Worm (Caenorhabditis elegans) whole organism, midembryonic: ENCODE data around the gene Y54E2A.7.

Experiments
- T22C8.4 ChIP-seq: fragments of 200-800 bp; sonication (Bioruptor generic); IDR thresholded peaks from 2 replicates; pipeline ENCODE4 v1.3.6; 2022; ENCODE audit warnings: missing genetic modification characterization, missing compliant biosample characterization
- cog-1 ChIP-seq: sonication (generic microtip); optimal IDR thresholded peaks from 2 replicates; lab custom pipeline; 2016; ENCODE audit warnings: missing genetic modification characterization, missing compliant biosample characterization
- flt-1 ChIP-seq: fragments of 200-800 bp; sonication (Bioruptor generic); IDR thresholded peaks from 2 replicates; pipeline ENCODE4 v1.3.6; 2022; ENCODE audit warnings: missing genetic modification characterization, missing compliant biosample characterization
- klf-2 ChIP-seq: fragments of 200-800 bp; sonication (Bioruptor generic); conservative IDR thresholded peaks from 2 replicates; pipeline ENCODE4 v1.3.6; 2022; ENCODE audit warnings: missing genetic modification reagents, missing genetic modification characterization, missing compliant biosample characterization
- med-1 ChIP-seq: sonication (generic microtip); optimal IDR thresholded peaks from 2 replicates; lab custom pipeline; 2017; ENCODE audit warnings: missing genetic modification characterization, mild to moderate bottlenecking, missing compliant biosample characterization, antibody characterized with exemption, missing genetic modification reagents; ENCODE audit not compliant: insufficient read depth
- ref-1 ChIP-seq: fragments of 200-800 bp; sonication (Bioruptor generic); conservative IDR thresholded peaks from 2 replicates; pipeline ENCODE4 v1.3.6; 2022; ENCODE audit warnings: missing genetic modification reagents, missing genetic modification characterization, missing compliant biosample characterization
- tab-1 ChIP-seq: fragments of 200-800 bp; sonication (Bioruptor generic); IDR thresholded peaks from 2 replicates; pipeline ENCODE4 v1.3.6; 2022; ENCODE audit warnings: missing genetic modification characterization, missing compliant biosample characterization
- ztf-23 ChIP-seq: fragments of 200-800 bp; sonication (Bioruptor generic); IDR thresholded peaks from 2 replicates; pipeline ENCODE4 v1.3.6; 2022; ENCODE audit warnings: missing genetic modification reagents, missing genetic modification characterization, missing compliant biosample characterization
- ztf-29 ChIP-seq: fragments of 200-800 bp; sonication (Bioruptor generic); IDR thresholded peaks from 2 replicates; pipeline ENCODE4 v1.3.6; 2022; ENCODE audit warnings: missing genetic modification reagents, missing genetic modification characterization, missing compliant biosample characterization

The Y54E2A.7 gene

ce11 chrII:14772956-14773788, at the start of gene Y54E2A.7:
TSS of gene Y54E2A.7 (minus strand) at chrII:14773006.
- TF ChIP-seq tab-1 (GFP tag; lab: Robert Waterston, UW) (no peak), med-1 (GFP tag; lab: Kevin White, UChicago) (no peak), ref-1 (GFP tag; lab: Robert Waterston, UW) (no peak), ztf-29 (GFP tag; lab: Robert Waterston, UW) (no peak), klf-2 (no peak)

DNA sequence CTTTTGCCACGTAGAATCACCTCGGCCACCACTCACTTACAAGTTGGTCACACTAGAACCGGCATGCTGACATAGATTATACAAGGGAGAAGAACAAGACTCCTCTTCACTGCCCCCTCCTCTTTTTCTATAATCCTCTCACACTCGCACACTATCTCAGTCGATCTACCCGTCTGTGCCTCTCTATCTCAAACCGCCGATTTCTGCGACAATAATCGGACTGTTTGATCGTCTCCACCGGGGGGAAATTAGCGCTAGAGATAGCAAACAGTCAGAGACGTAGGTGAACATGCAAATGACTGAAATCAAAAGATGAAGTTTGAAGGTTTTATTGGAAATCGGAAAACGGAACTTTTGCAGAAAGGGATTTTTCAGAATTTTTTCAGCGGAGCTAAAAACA, 49.6 kb upstream of the Y54E2A.7 start:
- no peak for TF ChIP-seq ref-1 (GFP tag; lab: Robert Waterston, UW)
- peak; percentile 70 for TF ChIP-seq cog-1 (tag; lab: Kevin White, UChicago)
- TF ChIP-seq med-1 (GFP tag; lab: Kevin White, UChicago), result no peak

DNA sequence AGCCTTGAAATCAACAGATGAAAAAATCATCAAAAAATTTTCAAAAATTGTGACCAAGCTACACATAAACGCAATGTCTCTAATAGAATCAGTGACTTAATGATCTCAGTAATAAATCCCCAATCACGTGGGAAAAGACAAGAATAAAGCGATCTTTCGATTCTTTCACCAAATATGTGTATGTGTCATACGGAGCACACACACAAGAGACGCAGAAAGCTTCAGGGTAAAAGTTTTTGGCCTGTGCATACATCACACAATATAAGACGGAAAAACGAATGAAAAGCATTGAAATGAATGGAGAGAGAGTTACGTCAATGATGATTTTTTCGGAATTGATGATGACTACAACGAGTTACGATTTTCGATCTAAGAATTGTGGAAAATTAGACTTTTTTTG, 47.7 kb upstream of the Y54E2A.7 start:
- TF ChIP-seq med-1 (GFP tag; lab: Kevin White, UChicago) (no peak), flt-1 (no peak), klf-2 (no peak), ztf-29 (GFP tag; lab: Robert Waterston, UW) (no peak), cog-1 (tag; lab: Kevin White, UChicago) (no peak)

ce11 chrII:14819258-14819985, 46.6 kb upstream of the Y54E2A.7 start:
- no peak for TF ChIP-seq T22C8.4 (GFP tag; lab: Robert Waterston, UW)
- TF ChIP-seq ztf-23 (GFP tag; lab: Robert Waterston, UW), result no peak
- 0 out of 2 replicates have a peak, but pooled peaks have one; percentile 36 for TF ChIP-seq flt-1
- no peak for TF ChIP-seq med-1 (GFP tag; lab: Kevin White, UChicago)
- no peak for TF ChIP-seq klf-2
- no peak for TF ChIP-seq cog-1 (tag; lab: Kevin White, UChicago)
- peak; percentile 28; the same call in 1 of the 2 replicates for TF ChIP-seq ztf-29 (GFP tag; lab: Robert Waterston, UW)

ce11 chrII:14818376-14818775, 45.6 kb upstream of the Y54E2A.7 start, which contains the start of gene nhr-61:
TSS of gene nhr-61 (minus strand) at chrII:14818543.
- TF ChIP-seq tab-1 (GFP tag; lab: Robert Waterston, UW) (no peak), ztf-29 (GFP tag; lab: Robert Waterston, UW) (no peak), ref-1 (GFP tag; lab: Robert Waterston, UW) (no peak), med-1 (GFP tag; lab: Kevin White, UChicago) (no peak), klf-2 (no peak), cog-1 (tag; lab: Kevin White, UChicago) (no peak), flt-1 (no peak), ztf-23 (GFP tag; lab: Robert Waterston, UW) (no peak), T22C8.4 (GFP tag; lab: Robert Waterston, UW) (no peak)

DNA sequence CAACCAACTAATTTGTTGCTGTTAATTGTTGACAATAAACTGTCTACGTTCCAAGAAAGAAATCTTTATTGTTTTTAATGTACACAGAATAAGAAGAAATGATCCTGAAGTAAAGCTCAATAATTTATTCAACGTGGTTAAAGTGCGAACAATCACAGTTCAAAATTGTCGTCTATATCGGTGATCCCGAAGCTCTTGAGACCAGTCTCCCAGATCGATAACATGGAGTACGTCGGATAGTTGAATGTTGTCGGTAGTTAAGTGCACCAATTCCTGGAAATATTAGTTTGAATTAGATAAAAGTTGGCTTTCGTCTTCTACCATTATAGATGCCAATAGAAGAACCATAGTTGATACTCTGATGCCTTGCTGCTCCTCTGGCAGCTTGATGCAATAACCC, 43.3 kb upstream of the Y54E2A.7 start:
- TF ChIP-seq cog-1 (tag; lab: Kevin White, UChicago) (no peak), flt-1 (no peak), med-1 (GFP tag; lab: Kevin White, UChicago) (no peak)

DNA sequence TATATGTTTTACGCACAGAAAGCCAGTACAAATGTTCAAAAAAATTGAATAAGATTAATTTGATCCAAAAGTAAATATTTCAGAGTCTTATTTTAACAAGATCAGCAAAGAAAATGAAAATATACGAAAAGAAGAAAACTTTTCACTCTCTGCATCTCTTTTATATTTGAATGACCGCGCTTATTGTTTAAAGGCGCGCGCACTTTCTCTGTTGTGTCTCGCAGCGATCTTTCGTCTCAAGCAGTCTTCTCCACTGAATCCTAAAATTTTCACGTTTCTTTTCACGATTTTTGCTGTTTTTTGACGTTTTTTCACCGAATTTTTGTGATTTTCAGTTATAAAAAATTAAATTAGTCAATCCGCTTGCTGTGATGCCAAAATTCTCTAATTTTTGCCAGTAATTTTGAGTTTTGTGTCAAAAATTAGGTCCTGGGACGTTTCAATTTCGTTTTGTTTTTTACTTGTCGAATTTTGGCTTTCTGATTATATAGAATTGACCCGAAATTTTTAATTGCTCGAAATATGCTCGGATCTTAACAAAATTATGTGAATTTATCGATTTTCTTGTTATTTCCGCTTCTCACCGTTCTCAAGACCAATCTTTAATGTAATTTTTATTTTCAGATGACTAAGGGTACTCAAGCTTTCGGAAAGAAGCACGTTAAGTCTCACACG, 42.2 kb upstream of the Y54E2A.7 start, which contains the start of gene W01D2.1:
Gene W01D2.1 (plus strand): TSS at position 625 of the 675 bp plus-strand sequence.
- no peak for TF ChIP-seq med-1 (GFP tag; lab: Kevin White, UChicago)
- no peak for TF ChIP-seq flt-1
- TF ChIP-seq ref-1 (GFP tag; lab: Robert Waterston, UW), result no peak
- no peak for TF ChIP-seq ztf-23 (GFP tag; lab: Robert Waterston, UW)
- TF ChIP-seq ztf-29 (GFP tag; lab: Robert Waterston, UW), result no peak
- no peak for TF ChIP-seq tab-1 (GFP tag; lab: Robert Waterston, UW)

ce11 chrII:14813106-14813505, 40.3 kb upstream of the Y54E2A.7 start:
- TF ChIP-seq flt-1 (no peak), ztf-23 (GFP tag; lab: Robert Waterston, UW) (no peak), ref-1 (GFP tag; lab: Robert Waterston, UW) (no peak), tab-1 (GFP tag; lab: Robert Waterston, UW) (no peak), ztf-29 (GFP tag; lab: Robert Waterston, UW) (no peak), klf-2 (no peak), T22C8.4 (GFP tag; lab: Robert Waterston, UW) (no peak), med-1 (GFP tag; lab: Kevin White, UChicago) (no peak), cog-1 (tag; lab: Kevin White, UChicago) (no peak)

ce11 chrII:14812661-14813060, 39.9 kb upstream of the Y54E2A.7 start:
- TF ChIP-seq med-1 (GFP tag; lab: Kevin White, UChicago) (no peak), ref-1 (GFP tag; lab: Robert Waterston, UW) (no peak), cog-1 (tag; lab: Kevin White, UChicago) (no peak), T22C8.4 (GFP tag; lab: Robert Waterston, UW) (no peak), ztf-23 (GFP tag; lab: Robert Waterston, UW) (no peak)
